Worm (Caenorhabditis elegans) whole organism, late embryonic: ENCODE data around the gene H35B03.1.

Source experiments
- C38D4.7 ChIP-seq: fragments of 200-800 bp; sonication (Bioruptor generic); optimal IDR thresholded peaks from 2 replicates; lab custom pipeline; 2018; ENCODE audit warnings: mild to moderate bottlenecking, missing genetic modification characterization, moderate library complexity, missing compliant biosample characterization
- K09A11.1 ChIP-seq: sonication (generic microtip); optimal IDR thresholded peaks from 2 replicates; lab custom pipeline; 2017; ENCODE audit warnings: antibody characterized with exemption, mild to moderate bottlenecking, missing genetic modification characterization, missing compliant biosample characterization; ENCODE audit not compliant: insufficient read depth
- ahr-1 ChIP-seq: sonication (generic microtip); optimal IDR thresholded peaks from 2 replicates; lab custom pipeline; 2016; ENCODE audit warnings: missing genetic modification characterization, missing compliant biosample characterization
- ceh-18 ChIP-seq: sonication (generic microtip); optimal IDR thresholded peaks from 2 replicates; lab custom pipeline; 2016; ENCODE audit warnings: missing genetic modification characterization, missing compliant biosample characterization
- ceh-19 ChIP-seq: fragments of 200-800 bp; sonication (Bioruptor generic); optimal IDR thresholded peaks from 2 replicates; lab custom pipeline; 2018; ENCODE audit warnings: mild to moderate bottlenecking, missing genetic modification characterization, missing compliant biosample characterization
- ceh-2 ChIP-seq: sonication (generic microtip); optimal IDR thresholded peaks from 2 replicates; lab custom pipeline; 2016; ENCODE audit warnings: missing genotype, missing genetic modification characterization, missing compliant biosample characterization
- ceh-30 ChIP-seq: fragments of 150-350 bp; optimal IDR thresholded peaks from 2 replicates; lab custom pipeline; 2014; ENCODE audit warnings: missing biosample characterization, missing genetic modification characterization
- ceh-31 ChIP-seq: sonication (generic microtip); optimal IDR thresholded peaks from 2 replicates; lab custom pipeline; 2016; ENCODE audit warnings: missing genetic modification characterization, missing compliant biosample characterization
- ceh-48 ChIP-seq: sonication (generic microtip); optimal IDR thresholded peaks from 2 replicates; lab custom pipeline; 2016; ENCODE audit warnings: missing genetic modification characterization, inconsistent platforms, missing compliant biosample characterization
- ceh-6 ChIP-seq: fragments of 200-800 bp; sonication (Bioruptor generic); optimal IDR thresholded peaks from 2 replicates; lab custom pipeline; 2018; ENCODE audit warnings: mild to moderate bottlenecking, missing genetic modification characterization, missing compliant biosample characterization
- ets-4 ChIP-seq: sonication (generic microtip); optimal IDR thresholded peaks from 2 replicates; lab custom pipeline; 2016; ENCODE audit warnings: missing genetic modification characterization, missing compliant biosample characterization
- fax-1 ChIP-seq: sonication (generic microtip); optimal IDR thresholded peaks from 2 replicates; lab custom pipeline; 2016; ENCODE audit warnings: missing genotype, missing genetic modification characterization, missing compliant biosample characterization
- gmeb-2 ChIP-seq: sonication (generic microtip); optimal IDR thresholded peaks from 2 replicates; lab custom pipeline; 2016; ENCODE audit warnings: missing genetic modification characterization, inconsistent platforms, missing compliant biosample characterization
- hlh-13 ChIP-seq: fragments of 200-800 bp; sonication (Bioruptor generic); optimal IDR thresholded peaks from 2 replicates; lab custom pipeline; 2018; ENCODE audit warnings: mild to moderate bottlenecking, missing genetic modification characterization, missing compliant biosample characterization
- hlh-30 ChIP-seq: sonication (generic microtip); optimal IDR thresholded peaks from 2 replicates; lab custom pipeline; 2017; ENCODE audit warnings: antibody characterized with exemption, missing genetic modification characterization, missing compliant biosample characterization; ENCODE audit not compliant: insufficient read depth
- lin-11 ChIP-seq: fragments of 200-800 bp; sonication (Bioruptor generic); optimal IDR thresholded peaks from 2 replicates; lab custom pipeline; 2018; ENCODE audit warnings: mild to moderate bottlenecking, missing genetic modification characterization, missing compliant biosample characterization
- madf-2 ChIP-seq: sonication (generic microtip); optimal IDR thresholded peaks from 2 replicates; lab custom pipeline; 2017; ENCODE audit warnings: missing genetic modification characterization, missing compliant biosample characterization
- nfya-1 ChIP-seq: sonication (generic microtip); optimal IDR thresholded peaks from 2 replicates; lab custom pipeline; 2017; ENCODE audit warnings: missing genetic modification characterization, mild to moderate bottlenecking, missing compliant biosample characterization, antibody characterized with exemption, moderate library complexity
- nhr-232 ChIP-seq: sonication (generic microtip); optimal IDR thresholded peaks from 2 replicates; lab custom pipeline; 2016; ENCODE audit warnings: missing genetic modification characterization, missing compliant biosample characterization
- npax-4 ChIP-seq: sonication (generic microtip); optimal IDR thresholded peaks from 2 replicates; lab custom pipeline; 2016; ENCODE audit warnings: missing genetic modification characterization, missing compliant biosample characterization
- pag-3 ChIP-seq: sonication (generic microtip); optimal IDR thresholded peaks from 2 replicates; lab custom pipeline; 2016; ENCODE audit warnings: missing compliant biosample characterization, missing genetic modification characterization, borderline replicate concordance
- pat-9 ChIP-seq: fragments of 200-800 bp; sonication (Bioruptor generic); optimal IDR thresholded peaks from 2 replicates; lab custom pipeline; 2018; ENCODE audit warnings: mild to moderate bottlenecking, missing genetic modification characterization, moderate library complexity, missing compliant biosample characterization
- pha-2 ChIP-seq: sonication (generic microtip); optimal IDR thresholded peaks from 2 replicates; lab custom pipeline; 2017; ENCODE audit warnings: mild to moderate bottlenecking, missing genetic modification characterization, missing compliant biosample characterization
- pqm-1 ChIP-seq: sonication (generic microtip); optimal IDR thresholded peaks from 2 replicates; lab custom pipeline; 2016; ENCODE audit warnings: missing genetic modification characterization, missing compliant biosample characterization
- pros-1 ChIP-seq: fragments of 150-350 bp; optimal IDR thresholded peaks from 2 replicates; lab custom pipeline; 2014; ENCODE audit warnings: missing biosample characterization, missing genetic modification reagents, missing genetic modification characterization
- rnt-1 ChIP-seq: sonication (generic microtip); optimal IDR thresholded peaks from 2 replicates; lab custom pipeline; 2016; ENCODE audit warnings: missing genetic modification characterization, missing compliant biosample characterization
- sdc-2 ChIP-seq: sonication (generic microtip); optimal IDR thresholded peaks from 2 replicates; lab custom pipeline; 2016; ENCODE audit warnings: missing genotype, missing genetic modification characterization, missing compliant biosample characterization
- sox-2 ChIP-seq: fragments of 200-800 bp; sonication (Bioruptor generic); IDR thresholded peaks from 2 replicates; pipeline ENCODE4 v1.3.6; 2022; ENCODE audit warnings: missing genetic modification reagents, missing genetic modification characterization, missing compliant biosample characterization
- syd-9 ChIP-seq: sonication (generic microtip); optimal IDR thresholded peaks from 2 replicates; lab custom pipeline; 2016; ENCODE audit warnings: mild to moderate bottlenecking, missing genetic modification characterization, moderate library complexity, missing compliant biosample characterization
- tbx-7 ChIP-seq: sonication (generic microtip); optimal IDR thresholded peaks from 2 replicates; lab custom pipeline; 2016; ENCODE audit warnings: missing genotype, missing genetic modification characterization, missing compliant biosample characterization
- ttx-3 ChIP-seq: sonication (generic microtip); optimal IDR thresholded peaks from 2 replicates; lab custom pipeline; 2016; ENCODE audit warnings: missing genetic modification reagents, missing genetic modification characterization, missing compliant biosample characterization
- unc-42 ChIP-seq: sonication (generic microtip); optimal IDR thresholded peaks from 2 replicates; lab custom pipeline; 2016; ENCODE audit warnings: missing genotype, missing genetic modification characterization, missing compliant biosample characterization

Gene H35B03.1

ce11 chrIV:5760656-5761055 lies 35.3 kb downstream of the H35B03.1 start:
- TF ChIP-seq ceh-18 (tag; lab: Kevin White, UChicago): no peak
- no peak for TF ChIP-seq madf-2 (tag; lab: Kevin White, UChicago)
- TF ChIP-seq ceh-48 (tag; lab: Kevin White, UChicago): no peak
- no peak for TF ChIP-seq nhr-232 (tag; lab: Kevin White, UChicago)
- TF ChIP-seq tbx-7 (tag; lab: Kevin White, UChicago): no peak
- no peak for TF ChIP-seq fax-1 (tag; lab: Kevin White, UChicago)
- TF ChIP-seq ahr-1 (tag; lab: Kevin White, UChicago): no peak

- TF ChIP-seq npax-4 (no peak), pat-9 (no peak), hlh-30 (tag; lab: Kevin White, UChicago) (no peak), C38D4.7 (no peak), ttx-3 (tag; lab: Kevin White, UChicago) (no peak), pha-2 (tag; lab: Kevin White, UChicago) (no peak), ceh-19 (GFP tag; lab: Kevin White, UChicago) (no peak), ets-4 (tag; lab: Kevin White, UChicago) (no peak), ceh-31 (no peak), pros-1 (tag; lab: Kevin White, UChicago) (no peak)
- TF ChIP-seq, all 69 proteins: peak for 0
Measured at ce11 chrIV:5761211-5761907, 36.0 kb downstream of the H35B03.1 start.

ce11 chrIV:5762770-5763169 lies 37.4 kb downstream of the H35B03.1 start:
- TF ChIP-seq syd-9 (tag; lab: Kevin White, UChicago) (no peak), ceh-6 (GFP tag; lab: Kevin White, UChicago) (no peak), pros-1 (tag; lab: Kevin White, UChicago) (no peak), C38D4.7 (no peak), rnt-1 (tag; lab: Kevin White, UChicago) (no peak), ceh-48 (tag; lab: Kevin White, UChicago) (no peak), gmeb-2 (tag; lab: Kevin White, UChicago) (no peak), K09A11.1 (tag; lab: Kevin White, UChicago) (no peak), lin-11 (no peak), ceh-30 (tag; lab: Kevin White, UChicago) (no peak), pag-3 (tag; lab: Kevin White, UChicago) (no peak), sdc-2 (tag; lab: Kevin White, UChicago) (no peak)

DNA sequence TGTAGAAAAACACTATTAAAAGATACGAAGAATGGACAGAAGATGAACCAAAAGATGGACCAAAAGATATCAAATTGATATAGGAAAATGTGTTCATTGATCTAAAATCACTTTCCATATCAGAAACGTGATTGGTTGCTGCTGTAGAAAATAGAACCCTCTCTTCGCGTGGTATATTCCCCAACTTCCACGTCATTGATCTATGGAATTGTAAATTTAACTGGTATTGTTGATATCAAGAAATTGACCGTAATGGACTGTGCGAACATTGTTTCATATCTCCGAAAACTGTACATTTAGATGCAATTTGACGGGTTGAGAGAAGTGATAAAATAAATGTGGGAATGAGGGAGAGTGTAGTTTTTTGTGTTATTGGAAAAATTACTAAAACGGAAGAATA lies 39.0 kb downstream of the H35B03.1 start:
- TF ChIP-seq ets-4 (tag; lab: Kevin White, UChicago): no peak
- TF ChIP-seq C38D4.7: no peak
- no peak for TF ChIP-seq fax-1 (tag; lab: Kevin White, UChicago)

- TF ChIP-seq ttx-3 (tag; lab: Kevin White, UChicago) (no peak), nfya-1 (tag; lab: Kevin White, UChicago) (no peak), madf-2 (tag; lab: Kevin White, UChicago) (no peak), hlh-13 (no peak), ceh-31 (no peak), pqm-1 (tag; lab: Kevin White, UChicago) (no peak), sox-2 (no peak), unc-42 (tag; lab: Kevin White, UChicago) (no peak), ceh-2 (tag; lab: Kevin White, UChicago) (no peak), rnt-1 (tag; lab: Kevin White, UChicago) (no peak)
Measured at ce11 chrIV:5765652-5766051, 40.3 kb downstream of the H35B03.1 start.
